Worm (Caenorhabditis elegans): ENCODE data around the gene ztf-29.

ztf-29 gene

ce11 chrIII:11556860-11557259 is 4.1 kb upstream of the ztf-29 start (continued):
- TF ChIP-seq ceh-88 (GFP tag; IDR thresholded peaks at IDR 0.05) (no peak), dpl-1 (GFP tag; optimal IDR thresholded peaks at IDR 0.05) (peak; percentile 2 to 44 (median 26)), nhr-84 (tag; optimal IDR thresholded peaks at IDR 0.05) (no peak), lin-35 (GFP tag; optimal IDR thresholded peaks at IDR 0.05) (peak in 1 of 2 experiments; percentile 31), zip-4 (GFP tag; optimal IDR thresholded peaks at IDR 0.05) (no peak), hpl-2 (GFP tag; optimal IDR thresholded peaks at IDR 0.05) (no peak), lin-13 (GFP tag; optimal IDR thresholded peaks at IDR 0.05) (no peak), irx-1 (tag; optimal IDR thresholded peaks at IDR 0.05) (no peak), egl-27 (tag; optimal IDR thresholded peaks at IDR 0.05) (no peak), nhr-28 (tag; optimal IDR thresholded peaks at IDR 0.05) (no peak), vab-15 (tag; optimal IDR thresholded peaks at IDR 0.05) (no peak), nhr-90 (tag; optimal IDR thresholded peaks at IDR 0.05; ENCODE audit: poor library complexity) (peak; percentile 0), nhr-12 (tag; optimal IDR thresholded peaks at IDR 0.05) (no peak), nhr-85 (tag) (peak; percentile 70), egl-13 (tag; optimal IDR thresholded peaks at IDR 0.05) (no peak), lsy-2 (tag; optimal IDR thresholded peaks at IDR 0.05) (peak in 1 of 2 experiments; percentile 57), Y116A8C.19 (tag; optimal IDR thresholded peaks at IDR 0.05; ENCODE audit: borderline replicate concordance) (no peak), lin-15B (tag; optimal IDR thresholded peaks at IDR 0.05) (no peak), aly-2 (tag; optimal IDR thresholded peaks at IDR 0.05) (no peak), ces-1 (GFP tag; optimal IDR thresholded peaks at IDR 0.05) (no peak), skn-1 (tag; optimal IDR thresholded peaks at IDR 0.05) (peak; percentile 56), unc-98 (GFP tag; IDR thresholded peaks at IDR 0.05) (no peak), jun-1 (tag; optimal IDR thresholded peaks at IDR 0.05) (no peak), ceh-8 (GFP tag; optimal IDR thresholded peaks at IDR 0.05) (no peak), mef-2 (tag; optimal IDR thresholded peaks at IDR 0.05) (no peak), ama-1 (optimal IDR thresholded peaks at IDR 0.05) (no peak), blmp-1 (tag; optimal IDR thresholded peaks at IDR 0.05) (peak; percentile 36), swsn-7 (tag; optimal IDR thresholded peaks at IDR 0.05) (peak; percentile 19), sup-37 (GFP tag; optimal IDR thresholded peaks at IDR 0.05) (no peak), efl-1 (optimal IDR thresholded peaks at IDR 0.05) (peak; percentile 24 to 30), efl-1 (GFP tag; optimal IDR thresholded peaks at IDR 0.05 in 1 of 2) (peak; percentile 7 to 84)

ce11 chrIII:11558251-11558650 is 2.7 kb upstream of the ztf-29 start:
- no peak for TF ChIP-seq lin-15B (tag; optimal IDR thresholded peaks at IDR 0.05)
- peak; percentile 12 for TF ChIP-seq snu-23 (GFP tag; optimal IDR thresholded peaks at IDR 0.05)
- TF ChIP-seq nhr-85 (tag) = peak; percentile 59
- no peak for TF ChIP-seq lin-13 (GFP tag; optimal IDR thresholded peaks at IDR 0.05)
- TF ChIP-seq Y116A8C.19 (tag; optimal IDR thresholded peaks at IDR 0.05; ENCODE audit: borderline replicate concordance) = no peak
- TF ChIP-seq efl-1 (optimal IDR thresholded peaks at IDR 0.05) = no peak
- peak in 1 of 2 experiments; percentile 40 for TF ChIP-seq efl-1 (GFP tag; optimal IDR thresholded peaks at IDR 0.05 in 1 of 2)
- peak; percentile 39 for TF ChIP-seq lin-14 (GFP tag; optimal IDR thresholded peaks at IDR 0.05)

ce11 chrIII:11559677-11560076 is 1.3 kb upstream of the ztf-29 start:
- peak in 1 of 2 experiments; percentile 4 for TF ChIP-seq ztf-11 (tag; optimal IDR thresholded peaks at IDR 0.05)
- TF ChIP-seq lin-14 (GFP tag; optimal IDR thresholded peaks at IDR 0.05) = peak; percentile 36
- no peak for TF ChIP-seq lin-15B (tag; optimal IDR thresholded peaks at IDR 0.05)
- TF ChIP-seq C34B4.2 (tag; optimal IDR thresholded peaks at IDR 0.05) = no peak
- TF ChIP-seq grh-1 (GFP tag; IDR thresholded peaks at IDR 0.05) = 0 out of 2 replicates have a peak, but pooled peaks have one; percentile 10
- TF ChIP-seq nhr-85 (tag) = peak; percentile 68
- TF ChIP-seq blmp-1 (tag; optimal IDR thresholded peaks at IDR 0.05) = peak; percentile 25
- no peak for TF ChIP-seq lsy-2 (tag; optimal IDR thresholded peaks at IDR 0.05)
- peak; percentile 30 for TF ChIP-seq snu-23 (GFP tag; optimal IDR thresholded peaks at IDR 0.05)

- TF ChIP-seq hlh-4 (tag; optimal IDR thresholded peaks at IDR 0.05) = no peak
- peak; percentile 7 for TF ChIP-seq nhr-85 (tag)
Measured at ce11 chrIII:11561597-11561996, 645 bp downstream of the ztf-29 start.

Measured in whole organism, L1 larva.